Worm (Caenorhabditis elegans) whole organism, L3 larva: ENCODE measurements around the gene eat-3.

Experiments used
- ama-1 ChIP-seq: fragments of 150-350 bp; optimal IDR thresholded peaks from 2 replicates; lab custom pipeline; 2018
- ceh-16 ChIP-seq: sonication (generic microtip); optimal IDR thresholded peaks from 2 replicates; lab custom pipeline; 2017; ENCODE audit warnings: missing biosample characterization, missing genetic modification characterization
- egl-27 ChIP-seq: sonication (generic microtip); optimal IDR thresholded peaks from 4 replicates; lab custom pipeline; 2017; ENCODE audit warnings: missing biosample characterization, missing genetic modification reagents, missing genetic modification characterization
- egl-5 ChIP-seq: fragments of 150-350 bp; optimal IDR thresholded peaks from 2 replicates; lab custom pipeline; 2017; ENCODE audit warnings: missing biosample characterization, missing genetic modification reagents, missing genetic modification characterization, inconsistent platforms
- elt-1 ChIP-seq: fragments of 150-350 bp; optimal IDR thresholded peaks from 2 replicates; lab custom pipeline; 2014; ENCODE audit warnings: missing biosample characterization, missing genetic modification characterization
- elt-2 ChIP-seq: sonication (generic microtip); optimal IDR thresholded peaks from 2 replicates; lab custom pipeline; 2016; ENCODE audit warnings: missing genetic modification reagents, mild to moderate bottlenecking, missing genetic modification characterization, missing compliant biosample characterization
- elt-3 ChIP-seq, 3 experiments: fragments of 150-350 bp in 1 of 3; sonication (generic microtip) in 2 of 3; optimal IDR thresholded peaks; 2 replicates in 2 of 3; 4 replicates in 1 of 3; lab custom pipeline; 2014 to 2017; ENCODE audit warnings: missing biosample characterization in 3 of 3, missing genetic modification characterization in 3 of 3
- fkh-10 ChIP-seq: sonication (generic microtip); optimal IDR thresholded peaks from 2 replicates; lab custom pipeline; 2017; ENCODE audit warnings: missing biosample characterization, missing genetic modification reagents, missing genetic modification characterization
- fkh-2 ChIP-seq: fragments of 150-350 bp; optimal IDR thresholded peaks from 2 replicates; lab custom pipeline; 2014; ENCODE audit warnings: missing biosample characterization, missing genetic modification reagents, missing genetic modification characterization
- fos-1 ChIP-seq: fragments of 150-350 bp; optimal IDR thresholded peaks from 2 replicates; lab custom pipeline; 2014; ENCODE audit warnings: missing biosample characterization, missing genetic modification characterization
- hmg-11 ChIP-seq: sonication (generic microtip); optimal IDR thresholded peaks from 2 replicates; lab custom pipeline; 2016; ENCODE audit warnings: missing genetic modification characterization, missing compliant biosample characterization
- lin-39 ChIP-seq: fragments of 150-350 bp; optimal IDR thresholded peaks from 2 replicates; lab custom pipeline; 2018; ENCODE audit warnings: missing biosample characterization, missing genetic modification reagents, missing genetic modification characterization
- lsy-12 ChIP-seq: sonication (generic microtip); optimal IDR thresholded peaks from 2 replicates; lab custom pipeline; 2016; ENCODE audit warnings: mild to moderate bottlenecking, missing genetic modification characterization, missing compliant biosample characterization
- nfya-1 ChIP-seq: sonication (generic microtip); optimal IDR thresholded peaks from 2 replicates; lab custom pipeline; 2017; ENCODE audit warnings: missing genetic modification characterization, mild to moderate bottlenecking, missing compliant biosample characterization, antibody characterized with exemption, moderate library complexity; ENCODE audit not compliant: insufficient read depth
- nhr-11 ChIP-seq: fragments of 150-350 bp; optimal IDR thresholded peaks from 2 replicates; lab custom pipeline; 2014; ENCODE audit warnings: missing biosample characterization, missing genetic modification characterization
- nhr-23 ChIP-seq: fragments of 150-350 bp; optimal IDR thresholded peaks from 2 replicates; lab custom pipeline; 2014; ENCODE audit warnings: missing biosample characterization, missing genetic modification reagents, missing genetic modification characterization
- nhr-28 ChIP-seq: fragments of 150-350 bp; optimal IDR thresholded peaks from 2 replicates; lab custom pipeline; 2014; ENCODE audit warnings: missing biosample characterization, missing genetic modification characterization
- nhr-43 ChIP-seq: sonication (generic microtip); optimal IDR thresholded peaks from 2 replicates; lab custom pipeline; 2016; ENCODE audit warnings: mild to moderate bottlenecking, missing genetic modification characterization, missing compliant biosample characterization; ENCODE audit not compliant: poor library complexity, severe bottlenecking
- nhr-67 ChIP-seq: fragments of 150-350 bp; optimal IDR thresholded peaks from 2 replicates; lab custom pipeline; 2014; ENCODE audit warnings: missing biosample characterization, missing genetic modification characterization
- nhr-76 ChIP-seq: fragments of 150-350 bp; sonication (generic microtip); optimal IDR thresholded peaks from 5 replicates; lab custom pipeline; 2014; ENCODE audit warnings: missing biosample characterization, missing genetic modification characterization
- nhr-77 ChIP-seq: fragments of 150-350 bp; optimal IDR thresholded peaks from 2 replicates; lab custom pipeline; 2014; ENCODE audit warnings: missing biosample characterization, missing genetic modification characterization
- pha-4 ChIP-seq: fragments of 150-350 bp; optimal IDR thresholded peaks from 2 replicates; lab custom pipeline; 2014; ENCODE audit warnings: missing biosample characterization, missing genetic modification reagents, missing genetic modification characterization
- pqm-1 ChIP-seq: fragments of 150-350 bp; optimal IDR thresholded peaks from 2 replicates; lab custom pipeline; 2017; ENCODE audit warnings: missing biosample characterization, missing genetic modification characterization, inconsistent platforms
- sea-2 ChIP-seq: fragments of 150-350 bp; sonication (generic microtip); optimal IDR thresholded peaks from 4 replicates; lab custom pipeline; 2014; ENCODE audit warnings: missing biosample characterization, missing genetic modification reagents, missing genetic modification characterization
- snpc-4 ChIP-seq: fragments of 150-350 bp; optimal IDR thresholded peaks from 2 replicates; lab custom pipeline; 2014; ENCODE audit warnings: missing biosample characterization, missing genetic modification characterization
- unc-62 ChIP-seq: fragments of 150-350 bp; sonication (generic microtip); optimal IDR thresholded peaks from 4 replicates; lab custom pipeline; 2014; ENCODE audit warnings: missing biosample characterization, missing genetic modification reagents, missing genetic modification characterization
- zag-1 ChIP-seq: fragments of 150-350 bp; optimal IDR thresholded peaks from 2 replicates; lab custom pipeline; 2014; ENCODE audit warnings: missing biosample characterization, missing genetic modification characterization
- ztf-11 ChIP-seq: fragments of 150-350 bp; optimal IDR thresholded peaks from 2 replicates; lab custom pipeline; 2014; ENCODE audit warnings: missing biosample characterization, missing genetic modification characterization
- ztf-4 ChIP-seq: fragments of 150-350 bp; optimal IDR thresholded peaks from 2 replicates; lab custom pipeline; 2014; ENCODE audit warnings: missing biosample characterization, missing genetic modification characterization

eat-3 gene

DNA sequence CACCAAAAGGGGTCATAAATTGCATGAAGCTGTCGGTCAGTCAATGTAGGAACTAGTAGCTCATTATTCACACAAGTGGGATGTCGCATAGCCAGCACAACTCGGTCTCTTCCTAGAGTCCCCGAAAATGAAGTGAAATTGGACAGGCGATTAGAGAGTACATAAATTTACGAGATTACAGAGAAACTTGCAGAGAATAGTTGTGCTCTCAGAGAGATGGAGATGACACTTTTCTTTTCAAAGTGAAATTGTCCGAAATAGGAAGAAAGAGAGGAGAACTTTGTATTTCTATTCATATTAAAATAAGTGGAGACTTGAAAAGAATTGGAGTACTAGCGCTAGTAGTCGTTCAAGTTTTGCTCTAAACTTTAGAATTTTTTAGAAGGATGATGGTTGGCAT, 19.1 kb upstream of the eat-3 start:
- TF ChIP-seq nhr-43 (tag; lab: Kevin White, UChicago) (no peak), fkh-10 (GFP tag; lab: Kevin White, UChicago) (peak; percentile 11), lin-39 (peak; percentile 48)
- TF ChIP-seq, all 47 proteins: peak for 2

DNA sequence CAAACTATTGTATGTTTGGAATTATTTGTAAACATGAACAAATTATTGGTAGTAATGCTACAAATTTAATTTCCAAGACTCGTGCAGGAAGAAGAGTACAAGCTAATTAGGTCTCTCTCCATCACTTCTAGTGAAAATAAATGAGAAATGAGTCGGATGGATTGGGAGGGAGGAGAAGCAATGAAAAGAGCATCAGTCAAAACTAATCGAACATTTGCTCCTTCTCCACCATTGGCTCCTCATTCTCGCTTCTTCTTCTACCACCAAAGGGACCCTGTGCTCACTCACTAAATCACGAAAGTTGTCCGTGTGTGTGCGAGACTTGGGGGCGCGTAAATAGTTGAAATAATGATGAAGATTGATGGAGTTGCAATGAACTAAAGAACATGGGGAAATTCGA, 17.8 kb upstream of the eat-3 start:
- no peak for TF ChIP-seq nhr-67 (tag; lab: Kevin White, UChicago)
- TF ChIP-seq unc-62, result peak; percentile 67
- no peak for TF ChIP-seq elt-3 (tag; optimal IDR thresholded peaks at IDR 0.05; lab: Kevin White, UChicago)
- TF ChIP-seq lin-39, result peak; percentile 94
- peak; percentile 79 for TF ChIP-seq nfya-1 (tag; lab: Kevin White, UChicago)
- TF ChIP-seq, all 47 proteins: peak for 3

DNA sequence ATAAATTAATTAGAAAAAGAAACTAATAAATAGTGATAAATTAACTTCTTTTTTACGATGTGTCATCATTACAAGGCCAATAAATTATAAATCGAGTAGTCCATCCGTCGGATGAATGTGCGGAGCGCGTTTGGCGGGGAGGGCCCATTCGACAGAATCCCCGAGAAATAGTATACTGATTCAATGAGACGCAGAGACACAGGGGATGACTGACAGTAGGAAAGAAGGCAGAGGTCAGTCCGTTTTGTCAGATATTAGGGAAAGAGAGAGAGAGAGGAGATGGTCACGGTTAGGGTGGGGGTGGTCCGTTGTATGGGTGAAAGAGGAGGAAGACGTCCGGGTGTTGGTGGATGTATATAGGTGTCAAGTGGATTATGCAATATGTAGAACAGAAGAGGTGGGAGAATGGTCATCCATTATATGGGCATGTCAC, 16.0 kb upstream of the eat-3 start:
- TF ChIP-seq nhr-77 (tag; lab: Kevin White, UChicago), result no peak
- peak; percentile 2 for TF ChIP-seq nfya-1 (tag; lab: Kevin White, UChicago)
- peak; percentile 34 for TF ChIP-seq egl-5 (tag; lab: Kevin White, UChicago)

DNA sequence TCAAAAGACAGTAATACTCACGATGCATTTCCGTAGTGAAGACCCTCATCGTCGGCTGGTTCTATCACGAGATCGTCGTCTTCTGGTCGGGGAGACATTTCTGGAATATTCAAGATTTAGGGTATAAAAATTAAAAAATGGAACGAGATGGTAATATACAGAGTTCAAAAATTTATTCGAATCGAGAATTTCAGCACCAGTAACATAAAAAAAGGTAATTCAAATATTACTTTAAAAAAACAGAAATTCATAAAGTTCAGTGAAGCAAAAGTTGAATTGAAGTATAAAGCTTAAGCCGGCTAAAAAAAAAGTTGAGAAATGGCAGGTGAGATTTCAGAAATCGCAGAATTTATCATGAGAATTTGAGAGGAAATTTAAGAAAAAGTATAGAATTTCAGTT, 14.5 kb upstream of the eat-3 start, which contains the start of gene cam-1:
Gene cam-1, minus strand, starts transcription at position 101 of the 400 bp plus-strand sequence.
- TF ChIP-seq zag-1 (tag; lab: Kevin White, UChicago), result no peak
- no peak for TF ChIP-seq nhr-76 (tag; lab: Kevin White, UChicago)
- no peak for TF ChIP-seq sea-2 (GFP tag; lab: Kevin White, UChicago)
- TF ChIP-seq fos-1 (tag; lab: Kevin White, UChicago), result no peak
- no peak for TF ChIP-seq nhr-23 (tag; lab: Kevin White, UChicago)
- TF ChIP-seq ceh-16 (tag; lab: Kevin White, UChicago), result no peak
- TF ChIP-seq snpc-4, result no peak
- no peak for TF ChIP-seq pha-4 (tag; lab: Kevin White, UChicago)
- no peak for TF ChIP-seq elt-3 (tag; optimal IDR thresholded peaks at IDR 0.05; lab: Kevin White, UChicago)
- TF ChIP-seq ztf-11 (tag; lab: Kevin White, UChicago), result no peak
- TF ChIP-seq elt-2 (tag; lab: Kevin White, UChicago), result no peak
- TF ChIP-seq nhr-43 (tag; lab: Kevin White, UChicago), result no peak
- TF ChIP-seq nhr-11, result no peak
- TF ChIP-seq fkh-2, result no peak
- no peak for TF ChIP-seq ama-1 (lab: Kevin White, UChicago)

DNA sequence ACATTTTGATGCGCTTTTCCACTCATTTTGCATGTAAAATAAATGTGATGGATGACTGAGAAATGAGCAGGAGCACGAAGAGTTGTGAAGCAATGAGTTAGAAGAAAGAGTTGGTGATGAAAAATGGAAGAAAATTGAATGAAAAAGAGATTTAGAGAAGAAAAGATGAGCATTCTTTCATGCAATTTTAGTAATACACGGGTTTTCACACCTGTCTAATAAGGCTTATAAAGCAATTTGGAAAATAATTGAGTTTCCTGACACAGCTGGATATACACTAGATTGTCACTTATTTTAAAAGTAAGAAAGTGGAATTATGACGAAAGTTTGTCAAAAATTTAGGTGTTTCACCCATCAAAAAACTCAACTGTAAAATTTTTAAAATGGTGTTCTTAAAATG, 13.9 kb upstream of the eat-3 start:
- TF ChIP-seq elt-1 (tag; lab: Kevin White, UChicago), result no peak
- no peak for TF ChIP-seq fkh-2
- TF ChIP-seq pqm-1 (tag; lab: Kevin White, UChicago), result no peak
- no peak for TF ChIP-seq nhr-76 (tag; lab: Kevin White, UChicago)
- TF ChIP-seq nhr-28 (tag; lab: Kevin White, UChicago), result no peak
- TF ChIP-seq egl-27, result no peak
- no peak for TF ChIP-seq unc-62
- TF ChIP-seq lin-39, result no peak
- no peak for TF ChIP-seq elt-2 (tag; lab: Kevin White, UChicago)
- TF ChIP-seq ztf-4 (tag; lab: Kevin White, UChicago), result no peak
- TF ChIP-seq nhr-43 (tag; lab: Kevin White, UChicago), result no peak
- TF ChIP-seq ztf-11 (tag; lab: Kevin White, UChicago), result no peak
- TF ChIP-seq hmg-11 (tag; lab: Kevin White, UChicago), result no peak
- TF ChIP-seq ama-1 (lab: Kevin White, UChicago), result no peak
- TF ChIP-seq fos-1 (tag; lab: Kevin White, UChicago), result no peak
- TF ChIP-seq egl-5 (tag; lab: Kevin White, UChicago), result no peak

DNA sequence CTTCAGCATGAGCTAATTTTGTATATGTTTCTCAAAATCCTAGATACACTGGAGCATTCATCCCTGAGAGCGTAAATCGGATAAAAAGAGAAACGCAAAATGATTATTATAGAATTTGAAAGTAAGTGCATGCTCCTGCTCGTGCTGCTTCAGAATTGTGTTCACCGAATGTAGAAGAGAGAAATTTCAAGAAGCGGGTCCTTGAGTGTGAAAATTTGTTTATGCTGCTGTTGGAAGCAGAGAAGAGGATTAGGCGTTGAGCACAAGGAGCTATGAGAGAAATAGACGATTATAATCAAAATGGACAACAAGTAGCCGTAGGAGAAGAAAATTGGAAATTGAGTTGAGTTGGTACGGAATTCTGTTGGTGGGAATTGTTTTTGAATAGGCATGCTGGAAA, 13.0 kb upstream of the eat-3 start:
- TF ChIP-seq sea-2 (GFP tag; lab: Kevin White, UChicago), result peak; percentile 2
- TF ChIP-seq lsy-12 (tag; lab: Kevin White, UChicago), result no peak
- no peak for TF ChIP-seq egl-5 (tag; lab: Kevin White, UChicago)
- peak; percentile 9 for TF ChIP-seq nfya-1 (tag; lab: Kevin White, UChicago)
- TF ChIP-seq fkh-10 (GFP tag; lab: Kevin White, UChicago), result peak; percentile 96
